Fruit fly (Drosophila melanogaster): ENCODE results near the gene ttm2.

ttm2 gene

DNA sequence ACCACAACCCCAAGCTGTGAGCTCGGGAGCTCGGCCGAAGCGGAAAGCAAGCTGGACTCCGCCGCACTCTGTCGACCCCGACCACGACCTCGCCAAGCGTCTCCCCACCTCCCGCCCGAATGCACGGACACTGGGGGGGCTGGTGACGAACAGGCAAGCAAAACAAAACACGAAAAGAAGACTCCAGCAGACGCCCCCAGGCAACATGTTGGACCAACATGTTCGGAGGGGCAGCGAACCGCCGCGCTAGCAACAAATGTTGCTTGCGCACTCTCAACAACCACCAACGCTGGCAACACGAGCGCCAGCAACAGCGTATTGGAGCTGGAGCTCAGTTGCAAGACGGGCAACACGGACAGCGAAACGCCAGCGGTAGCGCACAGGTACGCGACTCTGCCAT, 7.3 kb downstream of the ttm2 start:
- TF ChIP-seq psq (GFP tag; optimal IDR thresholded peaks at IDR 0.05) (peak; percentile 90), Rel (GFP tag; optimal IDR thresholded peaks at IDR 0.05) (no peak), Rel (tag; optimal IDR thresholded peaks at IDR 0.05) (no peak), Dif (GFP tag; optimal IDR thresholded peaks at IDR 0.05; ENCODE audit: partially characterized antibody) (peak; percentile 16)

DNA sequence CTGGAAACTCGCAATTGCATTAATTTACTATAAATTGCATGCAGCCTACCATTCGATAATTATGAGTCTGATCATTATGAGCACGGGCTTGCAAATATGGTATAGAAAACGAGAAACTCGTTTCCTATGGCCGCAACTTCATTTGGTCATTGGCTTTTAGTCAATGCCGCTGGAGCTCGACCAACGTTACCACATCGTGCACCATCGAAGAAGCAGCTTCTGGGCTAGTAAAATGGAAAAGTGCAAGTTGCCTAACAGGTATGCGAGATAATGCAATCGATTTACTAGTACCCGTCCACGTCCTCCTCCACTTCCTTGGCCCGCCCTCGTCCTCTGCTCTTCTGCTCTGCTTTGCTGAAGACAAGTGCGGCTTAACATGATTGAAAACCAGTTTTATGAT, 9.3 kb downstream of the ttm2 start:
- TF ChIP-seq Hr83 (GFP tag; optimal IDR thresholded peaks at IDR 0.05; ENCODE audit: poor library complexity, severe bottlenecking): no peak

DNA sequence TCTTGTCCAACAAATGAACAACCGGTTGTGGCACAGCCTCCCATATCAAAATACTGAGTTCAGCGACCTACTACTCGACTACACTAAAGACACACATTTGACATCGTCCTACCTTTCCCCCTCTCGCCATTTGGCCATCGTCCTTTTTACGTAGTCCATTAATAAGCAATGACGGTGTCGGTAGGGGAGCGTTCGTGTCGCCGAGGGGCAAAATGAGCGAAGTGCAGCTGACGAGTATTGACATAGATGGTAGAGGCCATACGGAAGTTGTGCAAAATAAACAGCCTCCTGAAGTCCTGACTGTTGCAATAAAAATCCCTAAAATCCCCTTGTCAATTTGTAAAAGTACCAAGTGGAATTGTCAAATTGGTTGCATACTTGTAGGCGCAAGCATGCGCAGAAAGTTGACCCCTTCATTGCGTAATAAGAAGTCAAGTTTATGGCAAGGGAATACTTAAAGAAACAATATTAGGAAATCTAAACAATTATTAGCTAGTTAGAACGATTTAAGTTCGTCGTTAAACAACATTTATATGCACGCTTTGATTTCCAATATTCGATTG, 16.7 kb downstream of the ttm2 start:
- TF ChIP-seq Sp1 (GFP tag; optimal IDR thresholded peaks at IDR 0.05) (no peak), Dif (GFP tag; optimal IDR thresholded peaks at IDR 0.05; ENCODE audit: partially characterized antibody) (peak; percentile 15), Hr78 (GFP tag; optimal IDR thresholded peaks at IDR 0.05) (peak; percentile 10), Myc (optimal IDR thresholded peaks at IDR 0.05) (peak; percentile 72), Vsx2 (GFP tag; optimal IDR thresholded peaks at IDR 0.05; ENCODE audit: partially characterized antibody) (peak; percentile 53), N (GFP tag; optimal IDR thresholded peaks at IDR 0.05) (peak; percentile 72), dsf (GFP tag; optimal IDR thresholded peaks at IDR 0.05; ENCODE audit: borderline replicate concordance) (no peak), Hnf4 (GFP tag; optimal IDR thresholded peaks at IDR 0.05) (no peak)

dm6 chr3L:292146-292776, 17.3 kb downstream of the ttm2 start:
- TF ChIP-seq Rel (GFP tag; optimal IDR thresholded peaks at IDR 0.05): no peak
- TF ChIP-seq Rel (tag; optimal IDR thresholded peaks at IDR 0.05): peak; percentile 44
- peak; percentile 50 for TF ChIP-seq rgr (GFP tag; optimal IDR thresholded peaks at IDR 0.05)
- TF ChIP-seq CrebA (GFP tag; optimal IDR thresholded peaks at IDR 0.05; ENCODE audit: borderline replicate concordance): no peak
- TF ChIP-seq HLH106 (tag; optimal IDR thresholded peaks at IDR 0.05): peak; percentile 6
- no peak for TF ChIP-seq psq (GFP tag; optimal IDR thresholded peaks at IDR 0.05)
- no peak for TF ChIP-seq usp (GFP tag; optimal IDR thresholded peaks at IDR 0.05)
- TF ChIP-seq ey (GFP tag; optimal IDR thresholded peaks at IDR 0.05): no peak
- TF ChIP-seq Myc (optimal IDR thresholded peaks at IDR 0.05): peak; percentile 28
- TF ChIP-seq tai (GFP tag; optimal IDR thresholded peaks at IDR 0.05): no peak
- no peak for TF ChIP-seq sv (GFP tag; optimal IDR thresholded peaks at IDR 0.05)
- peak; percentile 35 for TF ChIP-seq h (GFP tag; optimal IDR thresholded peaks at IDR 0.05)

DNA sequence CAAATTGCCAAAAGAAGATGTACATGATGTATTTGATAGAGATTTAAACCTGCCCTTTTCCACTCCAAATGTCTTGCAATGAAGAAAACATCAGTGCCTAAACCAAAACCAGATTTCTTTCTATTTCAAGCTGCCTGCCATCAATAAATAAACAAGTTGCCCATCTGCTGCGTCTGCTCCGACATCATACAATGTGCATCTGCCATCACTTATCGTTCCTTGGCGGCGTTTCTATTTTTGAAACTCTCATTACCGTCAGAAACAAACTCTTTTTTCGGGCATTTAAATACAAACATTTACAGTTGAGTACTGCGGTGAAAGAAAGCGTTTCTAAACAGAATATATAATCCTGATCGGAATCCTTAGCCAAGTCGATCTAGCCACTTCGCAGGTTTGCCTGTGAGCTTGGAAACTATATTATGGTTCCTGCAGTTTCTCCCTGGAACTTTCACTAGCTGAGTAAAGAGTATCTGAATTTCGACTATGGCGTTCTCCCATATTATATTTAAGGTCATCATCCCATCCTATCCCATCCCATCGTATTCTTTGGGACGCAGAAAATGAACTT, 20.0 kb downstream of the ttm2 start:
- TF ChIP-seq jim (GFP tag; optimal IDR thresholded peaks at IDR 0.05) (no peak), GATAd (GFP tag; optimal IDR thresholded peaks at IDR 0.05) (no peak), Sp1 (GFP tag; optimal IDR thresholded peaks at IDR 0.05) (no peak), woc (GFP tag; optimal IDR thresholded peaks at IDR 0.05) (no peak), fru (GFP tag; optimal IDR thresholded peaks at IDR 0.05) (no peak), rgr (GFP tag; optimal IDR thresholded peaks at IDR 0.05) (no peak), foxo (GFP tag; optimal IDR thresholded peaks at IDR 0.05) (no peak), Rel (GFP tag; optimal IDR thresholded peaks at IDR 0.05) (no peak), Rel (tag; optimal IDR thresholded peaks at IDR 0.05) (no peak), Dfd (GFP tag; optimal IDR thresholded peaks at IDR 0.05) (no peak), Hr83 (GFP tag; optimal IDR thresholded peaks at IDR 0.05; ENCODE audit: poor library complexity, severe bottlenecking) (no peak)

dm6 chr3L:297240-297639, 22.3 kb downstream of the ttm2 start:
- no peak for TF ChIP-seq ey (GFP tag; optimal IDR thresholded peaks at IDR 0.05)
- no peak for TF ChIP-seq jim (GFP tag; optimal IDR thresholded peaks at IDR 0.05)
- no peak for TF ChIP-seq psq (GFP tag; optimal IDR thresholded peaks at IDR 0.05)
- no peak for TF ChIP-seq tai (GFP tag; optimal IDR thresholded peaks at IDR 0.05)
- TF ChIP-seq HLH106 (tag; optimal IDR thresholded peaks at IDR 0.05): no peak
- TF ChIP-seq usp (GFP tag; optimal IDR thresholded peaks at IDR 0.05): no peak
- no peak for TF ChIP-seq rgr (GFP tag; optimal IDR thresholded peaks at IDR 0.05)

dm6 chr3L:298459-298858, 23.5 kb downstream of the ttm2 start:
- TF ChIP-seq Hr83 (GFP tag; optimal IDR thresholded peaks at IDR 0.05; ENCODE audit: poor library complexity, severe bottlenecking) (no peak), jim (GFP tag; optimal IDR thresholded peaks at IDR 0.05) (no peak), N (GFP tag; optimal IDR thresholded peaks at IDR 0.05) (no peak), foxo (GFP tag; optimal IDR thresholded peaks at IDR 0.05) (no peak), Vsx2 (GFP tag; optimal IDR thresholded peaks at IDR 0.05; ENCODE audit: partially characterized antibody) (no peak), Myc (optimal IDR thresholded peaks at IDR 0.05) (no peak), Abd-B (GFP tag; optimal IDR thresholded peaks at IDR 0.05) (no peak), sv (GFP tag; optimal IDR thresholded peaks at IDR 0.05) (no peak), sage (GFP tag; optimal IDR thresholded peaks at IDR 0.05) (no peak), CG32264 (GFP tag; optimal IDR thresholded peaks at IDR 0.05) (no peak), brk (GFP tag; optimal IDR thresholded peaks at IDR 0.05) (no peak), HLH106 (tag; optimal IDR thresholded peaks at IDR 0.05) (no peak), Hr78 (GFP tag; optimal IDR thresholded peaks at IDR 0.05) (no peak), Rel (GFP tag; optimal IDR thresholded peaks at IDR 0.05) (no peak), Rel (tag; optimal IDR thresholded peaks at IDR 0.05) (no peak), usp (GFP tag; optimal IDR thresholded peaks at IDR 0.05) (no peak), dmrt93B (GFP tag; optimal IDR thresholded peaks at IDR 0.05) (no peak), dl (GFP tag; optimal IDR thresholded peaks at IDR 0.05; ENCODE audit: insufficient read depth in 1 of 2, partially characterized antibody in 2 of 2) (no peak)

Data from whole organism, wandering third instar larva.